Worm (Caenorhabditis elegans): ENCODE measurements around the gene srh-115.

Gene srh-115

DNA sequence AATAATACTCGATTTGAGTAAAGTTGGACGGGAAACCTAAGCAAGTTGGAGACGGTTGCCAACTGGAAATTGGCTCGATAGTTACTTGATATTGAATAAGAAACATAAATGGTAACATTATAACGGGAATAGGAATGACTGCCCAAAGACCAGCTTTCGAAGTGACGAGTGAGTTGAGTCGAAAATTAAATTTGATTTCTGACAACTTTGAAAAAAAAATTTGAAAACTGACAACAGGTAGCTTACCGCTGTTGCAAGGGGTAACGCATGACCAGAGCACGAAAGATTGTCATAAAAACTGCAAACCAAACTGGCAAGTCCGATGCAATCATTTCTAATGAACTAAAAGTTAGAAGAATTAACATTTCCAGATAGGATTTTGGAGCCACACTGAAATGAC is 37.2 kb downstream of the srh-115 start:
- no peak for TF ChIP-seq pha-2 (tag; optimal IDR thresholded peaks at IDR 0.05)
- no peak for TF ChIP-seq ceh-2 (tag; optimal IDR thresholded peaks at IDR 0.05)

DNA sequence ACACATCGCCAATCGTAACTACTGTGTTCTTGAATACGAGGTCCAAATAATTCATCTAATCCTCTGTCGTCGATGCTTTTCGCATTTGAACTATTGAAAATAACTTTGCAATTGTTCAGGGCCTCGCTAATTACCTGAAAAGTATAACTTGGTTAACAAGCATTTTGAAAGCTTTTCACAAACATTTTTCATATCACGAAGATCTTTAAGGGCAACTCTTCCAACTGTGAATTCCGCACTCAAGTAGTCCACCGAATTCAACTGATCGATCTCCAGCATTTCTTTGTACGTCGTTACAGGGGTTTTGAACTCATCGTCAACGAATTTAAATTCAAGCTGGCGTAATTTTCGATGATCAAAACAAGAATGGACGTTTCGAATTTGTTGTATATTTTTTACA is 40.9 kb downstream of the srh-115 start:
- TF ChIP-seq odd-2 (tag; optimal IDR thresholded peaks at IDR 0.05) (no peak), eyg-1 (tag; optimal IDR thresholded peaks at IDR 0.05) (no peak), dmd-4 (tag; optimal IDR thresholded peaks at IDR 0.05; ENCODE audit: borderline replicate concordance) (no peak), ref-2 (tag; optimal IDR thresholded peaks at IDR 0.05) (no peak), nhr-11 (tag; optimal IDR thresholded peaks at IDR 0.05) (no peak), pros-1 (tag; optimal IDR thresholded peaks at IDR 0.05) (no peak), ttx-3 (tag; optimal IDR thresholded peaks at IDR 0.05) (no peak), sox-2 (GFP tag; IDR thresholded peaks at IDR 0.05) (no peak), unc-86 (tag; optimal IDR thresholded peaks at IDR 0.05) (no peak), npax-4 (tag; optimal IDR thresholded peaks at IDR 0.05) (no peak), T23F11.4 (GFP tag; optimal IDR thresholded peaks at IDR 0.05) (no peak), hlh-15 (tag; optimal IDR thresholded peaks at IDR 0.05) (no peak)

DNA sequence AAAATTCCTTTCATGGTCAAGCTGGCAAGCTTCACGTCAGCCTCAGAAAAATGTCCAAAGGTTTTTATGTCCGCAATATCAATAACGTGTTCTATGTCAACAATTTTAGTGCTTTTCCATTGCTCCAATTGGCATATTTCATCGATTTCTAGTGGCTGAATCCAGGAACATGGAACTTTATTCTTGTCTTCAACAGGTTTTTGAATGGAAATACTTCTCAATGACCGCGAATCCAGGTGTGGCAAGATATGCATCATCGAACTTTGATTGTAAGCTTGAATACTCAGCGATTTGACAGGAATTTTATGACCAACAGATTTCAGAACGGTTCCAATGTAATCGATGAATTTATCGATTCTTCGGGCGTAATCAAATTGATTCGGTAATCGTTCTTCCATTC is 43.1 kb downstream of the srh-115 start:
- TF ChIP-seq ceh-45 (GFP tag; IDR thresholded peaks at IDR 0.05) (no peak), ceh-18 (tag; optimal IDR thresholded peaks at IDR 0.05) (no peak), hlh-15 (tag; optimal IDR thresholded peaks at IDR 0.05) (no peak), zip-5 (tag; optimal IDR thresholded peaks at IDR 0.05) (no peak), ceh-2 (tag; optimal IDR thresholded peaks at IDR 0.05) (no peak), sox-4 (tag; optimal IDR thresholded peaks at IDR 0.05) (no peak), ama-1 (optimal IDR thresholded peaks at IDR 0.05) (no peak), C08G9.2 (tag; optimal IDR thresholded peaks at IDR 0.05) (no peak), hlh-6 (tag; optimal IDR thresholded peaks at IDR 0.05) (no peak)

ce11 chrV:17301375-17301774 is 45.8 kb downstream of the srh-115 start, which contains the start of gene K10G4.5:
TSS of gene K10G4.5 (minus strand) at chrV:17301475.
- TF ChIP-seq C08G9.2 (tag; optimal IDR thresholded peaks at IDR 0.05) = no peak
- no peak for TF ChIP-seq ahr-1 (tag; optimal IDR thresholded peaks at IDR 0.05)
- no peak for TF ChIP-seq lim-6 (tag; optimal IDR thresholded peaks at IDR 0.05)
- TF ChIP-seq ama-1 (optimal IDR thresholded peaks at IDR 0.05) = no peak
- no peak for TF ChIP-seq tbx-7 (tag; optimal IDR thresholded peaks at IDR 0.05)

ce11 chrV:17302754-17303153 is 47.2 kb downstream of the srh-115 start, which contains the start of gene sri-70:
TSS of gene sri-70 (plus strand) at chrV:17303054.
- TF ChIP-seq zip-5 (tag; optimal IDR thresholded peaks at IDR 0.05) (no peak), fkh-6 (tag; optimal IDR thresholded peaks at IDR 0.05) (no peak), K02D7.2 (tag; optimal IDR thresholded peaks at IDR 0.05) (no peak), ceh-22 (tag; optimal IDR thresholded peaks at IDR 0.05) (no peak), ets-4 (tag; optimal IDR thresholded peaks at IDR 0.05) (no peak), pha-2 (tag; optimal IDR thresholded peaks at IDR 0.05) (no peak), pha-4 (tag; optimal IDR thresholded peaks at IDR 0.05) (no peak)

- TF ChIP-seq sdc-2 (tag; optimal IDR thresholded peaks at IDR 0.05) = no peak
These were observed 47.8 kb downstream of the srh-115 start for ce11 chrV:17303392-17303791.

Data from whole organism, late embryonic.